Worm (Caenorhabditis elegans): ENCODE data around the gene F37C4.4.

Gene F37C4.4

DNA sequence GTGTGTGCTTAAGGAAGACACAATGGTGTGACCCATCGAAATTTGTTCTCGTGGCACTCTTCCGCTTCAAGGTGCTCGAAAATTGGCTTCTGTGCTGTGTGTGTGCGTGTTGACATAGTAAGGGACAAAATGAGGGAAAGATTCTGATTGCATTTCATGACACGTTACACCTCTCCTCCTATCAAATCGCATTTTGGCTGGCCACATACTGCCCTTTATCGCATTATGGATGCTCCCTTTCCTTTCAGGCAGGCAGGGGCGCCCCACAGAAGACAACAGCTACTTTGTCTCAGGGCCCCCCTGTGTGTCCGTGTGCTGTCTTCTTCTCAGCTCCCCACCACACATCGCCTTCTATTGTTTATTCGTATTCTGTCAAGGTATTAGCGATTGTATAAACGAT is 19.6 kb upstream of the F37C4.4 start:
- TF ChIP-seq Y79H2A.3 (GFP tag; conservative IDR thresholded peaks at IDR 0.05) (no peak), F55B11.4 (tag; optimal IDR thresholded peaks at IDR 0.05; ENCODE audit: borderline replicate concordance, insufficient read depth) (no peak), madf-3 (GFP tag; IDR thresholded peaks at IDR 0.05) (0 out of 2 replicates have a peak, but pooled peaks have one; percentile 19), zfh-2 (GFP tag; conservative IDR thresholded peaks at IDR 0.05) (peak; percentile 40; the same call in 1 of the 2 replicates)

DNA sequence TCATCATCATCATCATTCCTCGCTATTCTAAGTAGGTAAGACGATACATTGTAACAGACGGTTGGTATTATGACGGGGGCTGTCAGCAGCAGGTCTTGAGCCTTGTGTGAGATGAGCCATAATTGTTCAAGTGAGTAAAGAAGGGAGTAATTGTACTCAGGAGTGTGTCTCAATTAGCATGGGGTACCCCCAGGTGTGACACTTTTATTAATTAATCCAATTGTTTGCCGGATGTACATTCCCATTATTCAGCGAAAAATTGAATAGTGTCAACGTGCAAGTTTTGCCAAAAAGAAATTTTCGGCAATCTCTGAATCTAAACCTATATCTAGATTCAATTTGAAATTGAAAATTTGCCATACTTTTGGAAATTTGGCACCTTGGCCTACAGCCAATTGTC is 18.1 kb upstream of the F37C4.4 start:
- TF ChIP-seq Y53G8AR.9 (GFP tag; conservative IDR thresholded peaks at IDR 0.05), result no peak
- no peak for TF ChIP-seq hlh-26 (GFP tag; conservative IDR thresholded peaks at IDR 0.05)
- no peak for TF ChIP-seq let-607 (tag; optimal IDR thresholded peaks at IDR 0.05)
- TF ChIP-seq nfyb-1 (GFP tag; IDR thresholded peaks at IDR 0.05), result no peak
- TF ChIP-seq ztf-28 (GFP tag; IDR thresholded peaks at IDR 0.05), result no peak
- TF ChIP-seq sptf-2 (GFP tag; optimal IDR thresholded peaks at IDR 0.05), result no peak
- no peak for TF ChIP-seq aptf-2 (GFP tag; conservative IDR thresholded peaks at IDR 0.05)
- TF ChIP-seq B0261.1 (tag; optimal IDR thresholded peaks at IDR 0.05), result no peak
- TF ChIP-seq zfh-2 (GFP tag; conservative IDR thresholded peaks at IDR 0.05), result no peak
- TF ChIP-seq madf-6 (GFP tag; IDR thresholded peaks at IDR 0.05), result no peak
- no peak for TF ChIP-seq somi-1 (GFP tag; optimal IDR thresholded peaks at IDR 0.05)
- no peak for TF ChIP-seq hmg-20 (GFP tag; IDR thresholded peaks at IDR 0.05)
- TF ChIP-seq madf-10 (tag; optimal IDR thresholded peaks at IDR 0.05), result no peak
- TF ChIP-seq attf-3 (GFP tag; conservative IDR thresholded peaks at IDR 0.05), result no peak
- no peak for TF ChIP-seq ztf-26 (tag; optimal IDR thresholded peaks at IDR 0.05)

- TF ChIP-seq fkh-3 (tag; optimal IDR thresholded peaks at IDR 0.05) (no peak), madf-8 (GFP tag; conservative IDR thresholded peaks at IDR 0.05) (no peak), ceh-91 (GFP tag; IDR thresholded peaks at IDR 0.05) (no peak), hmg-1.2 (GFP tag; IDR thresholded peaks at IDR 0.05) (no peak), rpc-1 (optimal IDR thresholded peaks at IDR 0.05) (no peak), rpc-1 (tag; optimal IDR thresholded peaks at IDR 0.05) (no peak), nhr-80 (tag; optimal IDR thresholded peaks at IDR 0.05) (no peak), bed-2 (GFP tag; IDR thresholded peaks at IDR 0.05) (no peak), aptf-3 (GFP tag; IDR thresholded peaks at IDR 0.05) (no peak), him-1 (tag; optimal IDR thresholded peaks at IDR 0.05) (no peak), egrh-3 (GFP tag; IDR thresholded peaks at IDR 0.05) (no peak), attf-5 (GFP tag; optimal IDR thresholded peaks at IDR 0.05) (no peak), zfh-2 (GFP tag; conservative IDR thresholded peaks at IDR 0.05) (no peak), athp-1 (tag; optimal IDR thresholded peaks at IDR 0.05) (no peak), tlf-1 (GFP tag; optimal IDR thresholded peaks at IDR 0.05) (no peak)
Observed at ce11 chrIV:3853557-3853956, 13.6 kb upstream of the F37C4.4 start.

DNA sequence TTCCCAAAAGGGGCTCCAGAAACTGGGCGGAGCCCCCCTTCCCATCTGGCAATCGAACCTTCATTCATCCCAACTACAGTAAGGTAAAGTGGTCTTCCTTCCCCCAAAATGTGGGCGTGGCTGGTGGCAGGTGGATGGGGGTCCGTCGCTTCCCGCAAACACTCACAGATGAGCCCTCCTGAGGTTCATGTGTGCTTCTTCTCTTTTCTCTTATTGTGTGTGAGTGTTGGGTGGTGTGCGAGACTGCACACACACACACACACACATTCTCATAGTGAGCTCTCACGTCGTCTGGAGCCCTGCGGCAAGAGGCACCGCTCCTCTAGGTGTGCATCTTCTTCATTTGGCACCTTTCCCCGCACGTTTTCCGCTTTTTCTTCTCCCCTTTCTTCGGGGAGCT is 12.5 kb upstream of the F37C4.4 start:
- peak; percentile 50 for TF ChIP-seq zfh-2 (GFP tag; conservative IDR thresholded peaks at IDR 0.05)
- TF ChIP-seq ceh-100 (GFP tag; IDR thresholded peaks at IDR 0.05), result no peak
- TF ChIP-seq ztf-18 (tag; optimal IDR thresholded peaks at IDR 0.05), result no peak
- TF ChIP-seq dox-1 (GFP tag; IDR thresholded peaks at IDR 0.05), result peak; percentile 30; the same call in 1 of the 2 replicates

Measured in whole organism, young adult.